Worm (Caenorhabditis elegans): ENCODE measurements around the gene C03G6.17.
"Not testable (repeated sequence)": the region's sequence is repeated elsewhere in the genome, so short reads cannot be mapped to it uniquely, and the experiment has no call there.

- TF ChIP-seq B0035.1 (tag; optimal IDR thresholded peaks at IDR 0.05); F10E7.11 (tag; optimal IDR thresholded peaks at IDR 0.05); lsl-1 (GFP tag; optimal IDR thresholded peaks at IDR 0.05); him-1 (tag; optimal IDR thresholded peaks at IDR 0.05); snpc-4 (GFP tag; optimal IDR thresholded peaks at IDR 0.05); snpc-4 (tag; optimal IDR thresholded peaks at IDR 0.05); Y79H2A.3 (GFP tag; conservative IDR thresholded peaks at IDR 0.05); nhr-120 (GFP tag; IDR thresholded peaks at IDR 0.05): not testable (repeated sequence)
Measured at ce11 chrV:7345494-7345893, 35.4 kb downstream of the C03G6.17 start, which contains the start of gene nhr-147.

Data from whole organism, young adult.